Worm (Caenorhabditis elegans): ENCODE data around the gene Y49E10.29.

ce11 chrIII:12429579-12430084, 39.3 kb upstream of the Y49E10.29 start, which contains the start of gene snr-6:
- TF ChIP-seq rec-8 (tag; optimal IDR thresholded peaks at IDR 0.05) = no peak
- no peak for TF ChIP-seq hmg-20 (GFP tag; IDR thresholded peaks at IDR 0.05)
- TF ChIP-seq attf-6 (GFP tag; IDR thresholded peaks at IDR 0.05) = no peak
- TF ChIP-seq nhr-179 (tag; optimal IDR thresholded peaks at IDR 0.05) = no peak
- TF ChIP-seq nfya-1 (tag; optimal IDR thresholded peaks at IDR 0.05; ENCODE audit: borderline replicate concordance, insufficient read depth) = no peak
- peak; percentile 11 for TF ChIP-seq F49E8.2 (tag; optimal IDR thresholded peaks at IDR 0.05; ENCODE audit: insufficient read depth)
- TF ChIP-seq B0261.1 (tag; optimal IDR thresholded peaks at IDR 0.05) = no peak
- TF ChIP-seq egl-18 (GFP tag; IDR thresholded peaks at IDR 0.05) = no peak
- peak; percentile 90 for TF ChIP-seq dpl-1 (GFP tag; optimal IDR thresholded peaks at IDR 0.05)
- TF ChIP-seq cebp-2 (GFP tag; IDR thresholded peaks at IDR 0.05) = no peak
- TF ChIP-seq repo-1 (tag; optimal IDR thresholded peaks at IDR 0.05) = no peak
- no peak for TF ChIP-seq pha-4 (tag; optimal IDR thresholded peaks at IDR 0.05)
- no peak for TF ChIP-seq unc-62 (GFP tag; optimal IDR thresholded peaks at IDR 0.05)
- TF ChIP-seq ceh-100 (GFP tag; IDR thresholded peaks at IDR 0.05) = no peak
